Worm (Caenorhabditis elegans) whole organism, early embryonic: Measurements from ENCODE around the gene T22E5.6.

Experiments used
- F13C5.2 ChIP-seq: sonication (generic microtip); optimal IDR thresholded peaks from 2 replicates; lab custom pipeline; 2017; ENCODE audit warnings: mild to moderate bottlenecking, missing genetic modification characterization, inconsistent platforms, missing compliant biosample characterization
- ets-7 ChIP-seq: sonication (generic microtip); optimal IDR thresholded peaks from 2 replicates; lab custom pipeline; 2016; ENCODE audit warnings: missing genotype, missing genetic modification characterization, missing compliant biosample characterization

- TF ChIP-seq ets-7 (tag; lab: Kevin White, UChicago), result no peak
- no peak for TF ChIP-seq F13C5.2 (tag; lab: Kevin White, UChicago)
These were observed 14.3 kb upstream of the T22E5.6 start, which contains the start of gene ctsa-2 for ce11 chrX:6430510-6430909.
